Fruit fly (Drosophila melanogaster): ENCODE measurements around the gene CG17122.
A peak's percentile ranks its signal among the peaks of the same experiment; 100 is the strongest.

CG17122 gene

dm6 chr3L:20230178-20230775, 44.9 kb downstream of the CG17122 start:
- TF ChIP-seq bsh (GFP tag; optimal IDR thresholded peaks at IDR 0.05) (peak in 1 of 2 experiments; percentile 23), Scr (GFP tag; IDR thresholded peaks at IDR 0.05; ENCODE audit: partially characterized antibody) (peak; percentile 48; the same call in 1 of the 2 replicates), cwo (GFP tag; optimal IDR thresholded peaks at IDR 0.05) (peak; percentile 43), cg (GFP tag; optimal IDR thresholded peaks at IDR 0.05) (peak; percentile 45), Deaf1 (tag; optimal IDR thresholded peaks at IDR 0.05) (peak; percentile 83), Vsx1 (GFP tag; optimal IDR thresholded peaks at IDR 0.05) (no peak), Sry-β (GFP tag; optimal IDR thresholded peaks at IDR 0.05) (no peak), dm (GFP tag; optimal IDR thresholded peaks at IDR 0.05) (no peak), CG13287 (GFP tag; IDR thresholded peaks at IDR 0.05; ENCODE audit: partially characterized antibody) (peak; percentile 31; the same call in 1 of the 2 replicates), Hr51 (GFP tag; optimal IDR thresholded peaks at IDR 0.05) (no peak), ftz-f1 (GFP tag; optimal IDR thresholded peaks at IDR 0.05) (peak; percentile 91), Med (GFP tag) (peak; percentile 52), rib (GFP tag; IDR thresholded peaks at IDR 0.05) (peak; percentile 33; the same call in 1 of the 2 replicates), CG34224 (GFP tag; IDR thresholded peaks at IDR 0.05; ENCODE audit: partially characterized antibody) (peak; percentile 62), bigmax (GFP tag; optimal IDR thresholded peaks at IDR 0.05) (peak; percentile 43), pzg (GFP tag; optimal IDR thresholded peaks at IDR 0.05) (peak; percentile 4), amos (GFP tag; IDR thresholded peaks at IDR 0.05; ENCODE audit: partially characterized antibody) (peak; percentile 55; the same call in 1 of the 2 replicates), mld (GFP tag; IDR thresholded peaks at IDR 0.05; ENCODE audit: partially characterized antibody) (peak; percentile 45; the same call in 1 of the 3 replicates), MBD-R2 (GFP tag; IDR thresholded peaks at IDR 0.05) (peak; percentile 19; the same call in 1 of the 2 replicates), tll (GFP tag; optimal IDR thresholded peaks at IDR 0.05) (no peak), CG16813 (GFP tag; IDR thresholded peaks at IDR 0.05; ENCODE audit: partially characterized antibody) (0 out of 3 replicates have a peak, but pooled peaks have one; percentile 43), chinmo (GFP tag; IDR thresholded peaks at IDR 0.05; ENCODE audit: partially characterized antibody) (peak; percentile 86; the same call in 3 of the 4 replicates), CG5180 (GFP tag; optimal IDR thresholded peaks at IDR 0.05) (peak; percentile 69), sob (GFP tag; IDR thresholded peaks at IDR 0.05) (peak; percentile 39; the same call in 1 of the 2 replicates), BEAF-32 (GFP tag; optimal IDR thresholded peaks at IDR 0.05) (peak; percentile 26), ttk (GFP tag; IDR thresholded peaks at IDR 0.05) (peak; percentile 32; the same call in 1 of the 2 replicates), vnd (GFP tag; IDR thresholded peaks at IDR 0.05; ENCODE audit: partially characterized antibody) (0 out of 3 replicates have a peak, but pooled peaks have one; percentile 33), CG14441 (GFP tag; IDR thresholded peaks at IDR 0.05) (0 out of 2 replicates have a peak, but pooled peaks have one; percentile 25), sens (GFP tag) (peak; percentile 46), vvl (GFP tag; IDR thresholded peaks at IDR 0.05) (0 out of 2 replicates have a peak, but pooled peaks have one; percentile 21), CG11456 (GFP tag; IDR thresholded peaks at IDR 0.05) (no peak), Myb (GFP tag; optimal IDR thresholded peaks at IDR 0.05) (peak; percentile 47), Blimp-1 (GFP tag; optimal IDR thresholded peaks at IDR 0.05) (peak; percentile 99), CG30403 (GFP tag; optimal IDR thresholded peaks at IDR 0.05) (peak; percentile 17), caup (GFP tag; optimal IDR thresholded peaks at IDR 0.05; ENCODE audit: severe bottlenecking) (no peak), inv (GFP tag; IDR thresholded peaks at IDR 0.05; ENCODE audit: partially characterized antibody) (peak; percentile 41; the same call in 1 of the 2 replicates), Mrtf (GFP tag; IDR thresholded peaks at IDR 0.05) (no peak), CG5953 (GFP tag; IDR thresholded peaks at IDR 0.05) (0 out of 2 replicates have a peak, but pooled peaks have one; percentile 10)

All from whole organism, embryonic.